Worm (Caenorhabditis elegans): ENCODE results near the gene W02D7.12.

- no peak for TF ChIP-seq nhr-12 (tag; optimal IDR thresholded peaks at IDR 0.05)
- TF ChIP-seq snpc-4 (tag; optimal IDR thresholded peaks at IDR 0.05) = no peak
Observed at ce11 chrV:8327080-8327479, 15.8 kb downstream of the W02D7.12 start.

All from whole organism, L3 larva.